Worm (Caenorhabditis elegans) whole organism, young adult: ENCODE data around the gene pix-1.

Source experiments
- B0261.1 ChIP-seq: sonication (generic microtip); optimal IDR thresholded peaks from 2 replicates; lab custom pipeline; 2016; ENCODE audit warnings: mild to moderate bottlenecking, missing genetic modification characterization, moderate library complexity, missing compliant biosample characterization
- C17E4.6 ChIP-seq: fragments of 200-800 bp; sonication (Bioruptor generic); IDR thresholded peaks from 2 replicates; pipeline ENCODE4 v1.3.6; 2022; ENCODE audit warnings: missing genetic modification reagents, missing genetic modification characterization, missing compliant biosample characterization
- D2030.7 ChIP-seq: fragments of 200-800 bp; sonication (Bioruptor generic); IDR thresholded peaks from 2 replicates; pipeline ENCODE4 v1.3.6; 2022; ENCODE audit warnings: missing genetic modification reagents, missing genetic modification characterization, missing compliant biosample characterization
- F10E7.11 ChIP-seq: sonication (generic microtip); optimal IDR thresholded peaks from 2 replicates; lab custom pipeline; 2017; ENCODE audit warnings: mild to moderate bottlenecking, missing genetic modification characterization, moderate library complexity, missing compliant biosample characterization
- F37B4.10 ChIP-seq: fragments of 200-800 bp; sonication (Bioruptor generic); IDR thresholded peaks from 2 replicates; pipeline ENCODE4 v1.3.6; 2022; ENCODE audit warnings: missing genetic modification characterization, missing compliant biosample characterization
- F52B5.7 ChIP-seq: sonication (generic microtip); optimal IDR thresholded peaks from 2 replicates; lab custom pipeline; 2016; ENCODE audit warnings: mild to moderate bottlenecking, missing genetic modification characterization, missing compliant biosample characterization
- T07F8.4 ChIP-seq: sonication (generic microtip); optimal IDR thresholded peaks from 2 replicates; lab custom pipeline; 2016; ENCODE audit warnings: mild to moderate bottlenecking, missing genetic modification characterization, moderate library complexity, missing compliant biosample characterization
- Y53F4B.3 ChIP-seq: fragments of 200-800 bp; sonication (Bioruptor generic); IDR thresholded peaks from 2 replicates; pipeline ENCODE4 v1.3.6; 2022; ENCODE audit warnings: missing genetic modification reagents, missing genetic modification characterization, missing compliant biosample characterization
- Y53G8AR.9 ChIP-seq: fragments of 200-800 bp; sonication (Bioruptor generic); conservative IDR thresholded peaks from 2 replicates; pipeline ENCODE4 v1.3.6; 2022; ENCODE audit warnings: missing genetic modification reagents, missing genetic modification characterization, missing compliant biosample characterization
- akir-1 ChIP-seq: fragments of 200-800 bp; sonication (Bioruptor generic); optimal IDR thresholded peaks from 2 replicates; lab custom pipeline; 2018; ENCODE audit warnings: mild to moderate bottlenecking, missing genetic modification characterization, moderate library complexity, missing compliant biosample characterization
- ama-1 ChIP-seq, 3 experiments: fragments of 150-350 bp in 1 of 3; sonication (generic microtip) in 2 of 3; optimal IDR thresholded peaks; 2 replicates each; lab custom pipeline; 2014 to 2018; ENCODE audit warnings: missing biosample characterization in 2 of 3, missing genetic modification characterization in 2 of 3, missing genetic modification reagents in 2 of 3
- aptf-3 ChIP-seq: fragments of 200-800 bp; sonication (Bioruptor generic); IDR thresholded peaks from 2 replicates; pipeline ENCODE4 v1.3.6; 2022; ENCODE audit warnings: missing genetic modification characterization, missing compliant biosample characterization
- attf-3 ChIP-seq: fragments of 200-800 bp; sonication (Bioruptor generic); conservative IDR thresholded peaks from 2 replicates; pipeline ENCODE4 v1.3.6; 2022; ENCODE audit warnings: missing genetic modification reagents, missing genetic modification characterization, missing compliant biosample characterization
- ccch-3 ChIP-seq: fragments of 200-800 bp; sonication (Bioruptor generic); optimal IDR thresholded peaks from 2 replicates; lab custom pipeline; 2018; ENCODE audit warnings: mild to moderate bottlenecking, missing genetic modification characterization, missing compliant biosample characterization
- cebp-2 ChIP-seq: fragments of 200-800 bp; sonication (Bioruptor generic); IDR thresholded peaks from 2 replicates; pipeline ENCODE4 v1.3.6; 2022; ENCODE audit warnings: missing genetic modification characterization, missing compliant biosample characterization
- ceh-100 ChIP-seq: fragments of 200-800 bp; sonication (Bioruptor generic); IDR thresholded peaks from 2 replicates; pipeline ENCODE4 v1.3.6; 2022; ENCODE audit warnings: missing genetic modification reagents, missing genetic modification characterization, missing compliant biosample characterization
- ceh-27 ChIP-seq: fragments of 200-800 bp; sonication (Bioruptor generic); optimal IDR thresholded peaks from 2 replicates; lab custom pipeline; 2018; ENCODE audit warnings: mild to moderate bottlenecking, missing genetic modification characterization, moderate library complexity, missing compliant biosample characterization
- ceh-40 ChIP-seq: fragments of 200-800 bp; sonication (Bioruptor generic); IDR thresholded peaks from 2 replicates; pipeline ENCODE4 v1.3.6; 2022; ENCODE audit warnings: missing genetic modification characterization, missing compliant biosample characterization
- die-1 ChIP-seq: sonication (generic microtip); optimal IDR thresholded peaks from 2 replicates; lab custom pipeline; 2016; ENCODE audit warnings: missing genotype, mild to moderate bottlenecking, missing genetic modification characterization, missing compliant biosample characterization
- dpl-1 ChIP-seq: fragments of 150-350 bp; optimal IDR thresholded peaks from 2 replicates; lab custom pipeline; 2014; ENCODE audit warnings: missing biosample characterization, missing genetic modification reagents, missing genetic modification characterization
- egl-18 ChIP-seq: fragments of 200-800 bp; sonication (Bioruptor generic); IDR thresholded peaks from 2 replicates; pipeline ENCODE4 v1.3.6; 2022; ENCODE audit warnings: missing genetic modification reagents, missing genetic modification characterization, missing compliant biosample characterization
- egl-44 ChIP-seq: fragments of 200-800 bp; sonication (Bioruptor generic); IDR thresholded peaks from 2 replicates; pipeline ENCODE4 v1.3.6; 2022; ENCODE audit warnings: missing genetic modification reagents, missing genetic modification characterization, missing compliant biosample characterization
- ekl-4 ChIP-seq: fragments of 200-800 bp; sonication (Bioruptor generic); IDR thresholded peaks from 2 replicates; pipeline ENCODE4 v1.3.6; 2022; ENCODE audit warnings: missing genetic modification reagents, missing genetic modification characterization, missing compliant biosample characterization
- hlh-12 ChIP-seq: sonication (generic microtip); optimal IDR thresholded peaks from 2 replicates; lab custom pipeline; 2016; ENCODE audit warnings: missing genetic modification characterization, missing compliant biosample characterization
- hmg-20 ChIP-seq: fragments of 200-800 bp; sonication (Bioruptor generic); IDR thresholded peaks from 2 replicates; pipeline ENCODE4 v1.3.6; 2022; ENCODE audit warnings: missing genetic modification reagents, missing genetic modification characterization, missing compliant biosample characterization
- lin-54 ChIP-seq: fragments of 200-800 bp; sonication (Bioruptor generic); optimal IDR thresholded peaks from 2 replicates; lab custom pipeline; 2018; ENCODE audit warnings: mild to moderate bottlenecking, missing genetic modification characterization, missing compliant biosample characterization
- lir-1 ChIP-seq: fragments of 200-800 bp; sonication (Bioruptor generic); conservative IDR thresholded peaks from 2 replicates; pipeline ENCODE4 v1.3.6; 2022; ENCODE audit warnings: missing genetic modification reagents, missing genetic modification characterization, missing compliant biosample characterization
- lsy-27 ChIP-seq: sonication (generic microtip); optimal IDR thresholded peaks from 2 replicates; lab custom pipeline; 2017; ENCODE audit warnings: missing genetic modification characterization, mild to moderate bottlenecking, missing compliant biosample characterization, antibody characterized with exemption, missing genotype, borderline replicate concordance; ENCODE audit not compliant: insufficient read depth
- mcd-1 ChIP-seq: fragments of 200-800 bp; sonication (Bioruptor generic); IDR thresholded peaks from 2 replicates; pipeline ENCODE4 v1.3.6; 2022; ENCODE audit warnings: missing genetic modification reagents, missing genetic modification characterization, missing compliant biosample characterization
- mxl-1 ChIP-seq: sonication (generic microtip); optimal IDR thresholded peaks from 2 replicates; lab custom pipeline; 2016; ENCODE audit warnings: missing genetic modification characterization, missing compliant biosample characterization
- nfyb-1 ChIP-seq: fragments of 200-800 bp; sonication (Bioruptor generic); IDR thresholded peaks from 2 replicates; pipeline ENCODE4 v1.3.6; 2022; ENCODE audit warnings: missing genetic modification reagents, missing genetic modification characterization, missing compliant biosample characterization
- nhr-120 ChIP-seq: fragments of 200-800 bp; sonication (Bioruptor generic); IDR thresholded peaks from 2 replicates; pipeline ENCODE4 v1.3.6; 2022; ENCODE audit warnings: missing genetic modification characterization, missing compliant biosample characterization
- nhr-179 ChIP-seq: sonication (generic microtip); optimal IDR thresholded peaks from 2 replicates; lab custom pipeline; 2016; ENCODE audit warnings: mild to moderate bottlenecking, missing genetic modification characterization, missing compliant biosample characterization
- nhr-80 ChIP-seq: sonication (generic microtip); optimal IDR thresholded peaks from 2 replicates; lab custom pipeline; 2016; ENCODE audit warnings: missing genetic modification characterization, missing compliant biosample characterization
- nhr-90 ChIP-seq: sonication (generic microtip); optimal IDR thresholded peaks from 2 replicates; lab custom pipeline; 2016; ENCODE audit warnings: missing genotype, mild to moderate bottlenecking, missing genetic modification characterization, missing compliant biosample characterization
- rcor-1 ChIP-seq: fragments of 200-800 bp; sonication (Bioruptor generic); IDR thresholded peaks from 2 replicates; pipeline ENCODE4 v1.3.6; 2022; ENCODE audit warnings: missing genetic modification reagents, missing genetic modification characterization, missing compliant biosample characterization
- rec-8 ChIP-seq, 2 experiments: sonication (generic microtip); optimal IDR thresholded peaks; 2 replicates each; lab custom pipeline; 2016; ENCODE audit warnings: mild to moderate bottlenecking in 2 of 2, missing genetic modification characterization in 2 of 2, missing genetic modification reagents in 2 of 2, missing genotype in 2 of 2, missing biosample characterization in 1 of 2, missing compliant biosample characterization in 1 of 2, moderate library complexity in 1 of 2
- repo-1 ChIP-seq: sonication (generic microtip); optimal IDR thresholded peaks from 2 replicates; lab custom pipeline; 2017; ENCODE audit warnings: mild to moderate bottlenecking, missing genetic modification characterization, missing compliant biosample characterization
- snpc-1.3 ChIP-seq: sonication (generic microtip); optimal IDR thresholded peaks from 2 replicates; lab custom pipeline; 2017; ENCODE audit warnings: missing genetic modification characterization, mild to moderate bottlenecking, missing compliant biosample characterization, antibody characterized with exemption, moderate library complexity, missing genotype, missing genetic modification reagents; ENCODE audit not compliant: insufficient read depth
- snpc-4 ChIP-seq, 5 experiments: fragments of 150-350 bp in 1 of 5; sonication (generic microtip) in 4 of 5; optimal IDR thresholded peaks; 2 replicates each; lab custom pipeline; 2014 to 2018; ENCODE audit warnings: missing genetic modification characterization in 5 of 5, missing biosample characterization in 3 of 5, antibody characterized with exemption in 2 of 5, mild to moderate bottlenecking in 2 of 5, missing compliant biosample characterization in 2 of 5, missing genotype in 2 of 5, moderate library complexity in 2 of 5, missing genetic modification reagents in 1 of 5
- tlf-1 ChIP-seq: fragments of 200-800 bp; sonication (Bioruptor generic); optimal IDR thresholded peaks from 2 replicates; lab custom pipeline; 2018; ENCODE audit warnings: mild to moderate bottlenecking, missing genetic modification characterization, missing compliant biosample characterization
- ztf-18 ChIP-seq: sonication (generic microtip); optimal IDR thresholded peaks from 2 replicates; lab custom pipeline; 2016; ENCODE audit warnings: missing genotype, mild to moderate bottlenecking, missing genetic modification characterization, missing compliant biosample characterization
- ztf-22 ChIP-seq: fragments of 200-800 bp; sonication (Bioruptor generic); optimal IDR thresholded peaks from 2 replicates; lab custom pipeline; 2018; ENCODE audit warnings: mild to moderate bottlenecking, missing genetic modification characterization, moderate library complexity, missing compliant biosample characterization
- ztf-26 ChIP-seq: sonication (generic microtip); optimal IDR thresholded peaks from 2 replicates; lab custom pipeline; 2017; ENCODE audit warnings: missing genetic modification characterization, missing compliant biosample characterization
- ztf-28 ChIP-seq: fragments of 200-800 bp; sonication (Bioruptor generic); IDR thresholded peaks from 2 replicates; pipeline ENCODE4 v1.3.6; 2022; ENCODE audit warnings: missing genetic modification reagents, missing genetic modification characterization, missing compliant biosample characterization
- ztf-6 ChIP-seq: fragments of 200-800 bp; sonication (Bioruptor generic); IDR thresholded peaks from 2 replicates; pipeline ENCODE4 v1.3.6; 2022; ENCODE audit warnings: missing genetic modification reagents, missing genetic modification characterization, missing compliant biosample characterization

pix-1 gene

DNA sequence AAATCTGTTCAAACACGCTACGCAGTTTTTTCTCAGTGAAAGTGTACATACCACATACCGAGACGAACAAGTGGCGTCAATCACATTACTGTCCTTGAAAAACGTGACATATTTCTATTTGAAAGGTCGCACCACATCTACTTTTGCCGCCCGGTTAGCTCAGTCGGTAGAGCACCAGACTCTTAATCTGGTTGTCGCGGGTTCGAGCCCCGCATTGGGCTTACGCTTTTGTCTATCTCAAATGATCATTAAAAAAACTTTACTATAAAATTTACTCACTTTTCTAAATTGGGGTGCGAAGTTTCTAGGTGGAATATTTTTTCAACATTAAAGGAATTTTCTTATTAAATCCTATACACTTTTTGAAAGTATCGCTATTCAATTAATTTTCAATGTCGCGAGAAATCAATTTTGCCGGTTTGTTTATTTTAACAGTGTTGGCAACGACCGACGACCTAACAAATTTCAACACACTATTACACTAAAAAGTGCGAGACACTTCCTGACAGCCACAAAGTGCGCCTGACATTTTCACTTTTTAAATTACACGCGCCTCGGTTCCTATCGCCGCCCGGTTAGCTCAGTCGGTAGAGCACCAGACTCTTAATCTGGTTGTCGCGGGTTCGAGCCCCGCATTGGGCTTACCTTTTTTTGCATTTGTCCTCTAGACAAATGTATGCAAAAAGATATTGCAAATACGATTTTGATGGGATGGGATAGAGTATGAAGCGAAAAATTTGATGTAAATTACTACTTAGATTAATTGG is 3.3 kb downstream of the pix-1 start (continued):
- TF ChIP-seq F52B5.7 (tag; lab: Kevin White, UChicago) (peak; percentile 20), ceh-100 (GFP tag; lab: Robert Waterston, UW) (no peak; the same call in 1 of the 2 replicates), rcor-1 (peak; percentile 66), ztf-28 (GFP tag; lab: Robert Waterston, UW) (no peak), nhr-120 (GFP tag; lab: Robert Waterston, UW) (0 out of 2 replicates have a peak, but pooled peaks have one; percentile 80), F37B4.10 (GFP tag; lab: Robert Waterston, UW) (no peak), Y53G8AR.9 (GFP tag; lab: Robert Waterston, UW) (peak; percentile 72), ztf-18 (tag; lab: Kevin White, UChicago) (peak; percentile 50), snpc-1.3 (tag; lab: Kevin White, UChicago) (peak; percentile 57), tlf-1 (GFP tag; lab: Kevin White, UChicago) (no peak), ztf-26 (tag; lab: Kevin White, UChicago) (peak; percentile 53), aptf-3 (peak; percentile 78; the same call in 1 of the 2 replicates), rec-8 (tag; optimal IDR thresholded peaks at IDR 0.05; lab: Kevin White, UChicago) (peak; percentile 66 to 69), F10E7.11 (no peak), repo-1 (tag; lab: Kevin White, UChicago) (peak; percentile 25), hmg-20 (peak; percentile 49; the same call in 1 of the 2 replicates), ceh-40 (GFP tag; lab: Robert Waterston, UW) (peak; percentile 93), lin-54 (GFP tag; lab: Kevin White, UChicago) (peak; percentile 38), nhr-179 (tag; lab: Kevin White, UChicago) (no peak), die-1 (tag; lab: Kevin White, UChicago) (peak; percentile 10), cebp-2 (GFP tag; lab: Robert Waterston, UW) (peak; percentile 84; the same call in 1 of the 2 replicates), Y53F4B.3 (no peak), ama-1 (optimal IDR thresholded peaks at IDR 0.05; lab: Kevin White, UChicago) (no peak), ama-1 (GFP tag; optimal IDR thresholded peaks at IDR 0.05; lab: Kevin White, UChicago) (peak; percentile 17 to 33), nhr-80 (tag; lab: Kevin White, UChicago) (peak; percentile 13), ceh-27 (GFP tag; lab: Kevin White, UChicago) (peak; percentile 2), egl-18 (GFP tag; lab: Robert Waterston, UW) (no peak), egl-44 (GFP tag; lab: Robert Waterston, UW) (0 out of 2 replicates have a peak, but pooled peaks have one; percentile 34), akir-1 (peak; percentile 21), T07F8.4 (tag; lab: Kevin White, UChicago) (peak; percentile 66), C17E4.6 (GFP tag; lab: Robert Waterston, UW) (no peak), nhr-90 (peak; percentile 73), ztf-22 (GFP tag; lab: Kevin White, UChicago) (no peak), snpc-4 (GFP tag; optimal IDR thresholded peaks at IDR 0.05; lab: Kevin White, UChicago) (peak; percentile 65), snpc-4 (tag; optimal IDR thresholded peaks at IDR 0.05; lab: Kevin White, UChicago) (peak in 2 of 4 experiments; percentile 20 to 57), dpl-1 (no peak), nfyb-1 (GFP tag; lab: Robert Waterston, UW) (peak; percentile 40), hlh-12 (tag; lab: Kevin White, UChicago) (no peak), mcd-1 (GFP tag; lab: Robert Waterston, UW) (peak; percentile 44), lsy-27 (tag; lab: Kevin White, UChicago) (no peak), attf-3 (GFP tag; lab: Robert Waterston, UW) (no peak), ccch-3 (GFP tag; lab: Kevin White, UChicago) (no peak), ztf-6 (GFP tag; lab: Robert Waterston, UW) (no peak), ekl-4 (peak; percentile 58; the same call in 1 of the 2 replicates), D2030.7 (peak; percentile 81), B0261.1 (tag; lab: Kevin White, UChicago) (peak; percentile 79), lir-1 (GFP tag; lab: Robert Waterston, UW) (0 out of 2 replicates have a peak, but pooled peaks have one; percentile 23), mxl-1 (peak; percentile 37)
